Fruit fly (Drosophila melanogaster): ENCODE measurements around the gene CG5455.
A peak's percentile ranks its signal among the peaks of the same experiment; 100 is the strongest.

Gene CG5455

DNA sequence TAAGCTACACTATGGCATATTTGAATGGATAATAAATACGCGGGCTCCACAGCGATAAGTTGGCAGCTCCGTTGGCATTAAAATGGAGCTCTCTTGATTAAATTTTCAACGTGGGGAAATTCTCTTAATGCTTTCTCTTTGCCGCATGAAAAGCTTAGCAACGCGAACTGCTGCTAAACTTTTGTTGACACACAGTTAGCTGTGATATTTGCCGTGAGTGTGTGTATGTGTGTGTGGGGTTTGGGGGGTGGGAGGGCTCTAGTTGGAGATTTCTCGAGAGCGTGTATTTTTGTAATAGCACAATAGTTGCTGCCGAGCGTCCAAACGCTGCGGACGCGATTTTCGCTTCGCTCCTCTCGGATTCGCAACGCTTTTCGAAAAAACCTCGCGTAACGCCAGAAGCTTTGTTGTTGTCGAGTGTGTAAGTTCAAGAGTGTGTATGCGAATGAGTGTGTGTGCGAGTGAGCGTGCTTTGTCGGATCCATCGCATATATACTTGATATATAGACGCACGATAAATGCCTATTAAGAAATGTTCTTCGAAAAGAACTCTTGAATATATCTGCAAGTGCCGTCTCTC lies at the start of gene CG5455 (continued):
- TF ChIP-seq CG4424 (GFP tag; optimal IDR thresholded peaks at IDR 0.05) (no peak), ftz-f1 (GFP tag; optimal IDR thresholded peaks at IDR 0.05) (peak; percentile 81), CG12769 (tag; optimal IDR thresholded peaks at IDR 0.05) (peak; percentile 85), CG8388 (GFP tag; optimal IDR thresholded peaks at IDR 0.05) (no peak), CG1233 (GFP tag; optimal IDR thresholded peaks at IDR 0.05) (peak; percentile 50), CG2129 (GFP tag; IDR thresholded peaks at IDR 0.05; ENCODE audit: partially characterized antibody) (no peak), chif (GFP tag; optimal IDR thresholded peaks at IDR 0.05) (no peak), CG13894 (tag; optimal IDR thresholded peaks at IDR 0.05) (peak; percentile 89), grau (tag; optimal IDR thresholded peaks at IDR 0.05) (peak; percentile 43), lbe (GFP tag; optimal IDR thresholded peaks at IDR 0.05) (no peak), yki (optimal IDR thresholded peaks at IDR 0.05) (no peak), Drgx (GFP tag; IDR thresholded peaks at IDR 0.05) (peak; percentile 77), CG12236 (GFP tag; optimal IDR thresholded peaks at IDR 0.05) (no peak), sna (GFP tag; IDR thresholded peaks at IDR 0.05; ENCODE audit: partially characterized antibody) (no peak), CG8281 (tag; optimal IDR thresholded peaks at IDR 0.05) (no peak), HmgZ (tag; optimal IDR thresholded peaks at IDR 0.05) (peak; percentile 84), Oaz (GFP tag; IDR thresholded peaks at IDR 0.05) (no peak), NC2β (GFP tag; optimal IDR thresholded peaks at IDR 0.05) (no peak), CG15479 (GFP tag; optimal IDR thresholded peaks at IDR 0.05) (no peak), Xrp1 (GFP tag; IDR thresholded peaks at IDR 0.05) (no peak), CG11247 (GFP tag; IDR thresholded peaks at IDR 0.05) (no peak), peb (GFP tag; IDR thresholded peaks at IDR 0.05) (no peak; the same call in 1 of the 2 replicates), disco-r (GFP tag; optimal IDR thresholded peaks at IDR 0.05) (no peak), Dip2 (GFP tag; IDR thresholded peaks at IDR 0.05) (no peak), gcm2 (GFP tag; optimal IDR thresholded peaks at IDR 0.05) (no peak), CG15696 (tag; optimal IDR thresholded peaks at IDR 0.05) (no peak), CG12104 (GFP tag; optimal IDR thresholded peaks at IDR 0.05) (no peak), lilli (GFP tag; optimal IDR thresholded peaks at IDR 0.05) (peak; percentile 20), abd-A (tag; optimal IDR thresholded peaks at IDR 0.05) (peak; percentile 92), E2f1 (GFP tag; IDR thresholded peaks at IDR 0.05) (no peak), CG32767 (GFP tag; IDR thresholded peaks at IDR 0.05) (peak; percentile 47; the same call in 1 of the 2 replicates), wek (GFP tag; optimal IDR thresholded peaks at IDR 0.05) (peak; percentile 72), nom (GFP tag; optimal IDR thresholded peaks at IDR 0.05) (peak; percentile 72), CG33557 (GFP tag; optimal IDR thresholded peaks at IDR 0.05) (no peak)

DNA sequence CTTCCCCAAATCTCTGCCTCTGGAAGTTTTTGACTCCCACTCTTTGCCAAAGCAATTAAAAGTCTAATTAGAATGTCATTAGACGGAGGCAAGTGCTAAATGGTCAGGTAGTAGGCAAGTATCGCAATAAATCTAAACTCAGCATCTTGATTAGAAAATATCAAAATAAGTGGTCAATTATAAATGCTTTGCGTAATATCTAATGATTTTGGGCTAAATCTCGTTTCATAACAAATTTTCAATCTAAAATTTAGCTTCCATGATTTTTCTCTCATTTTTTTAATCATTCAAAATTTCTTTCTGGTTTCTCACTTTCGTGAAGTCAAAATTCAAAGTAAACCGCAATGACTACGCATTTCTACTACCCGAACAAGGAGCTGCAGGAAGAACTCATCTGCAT lies 47.5 kb upstream of the CG5455 start, which contains the start of gene Ald2:
Ald2 (plus strand) TSS at position 301 of the 400 bp plus-strand sequence.
- TF ChIP-seq Ada2b (GFP tag; IDR thresholded peaks at IDR 0.05) (no peak), CG34224 (GFP tag; IDR thresholded peaks at IDR 0.05; ENCODE audit: partially characterized antibody) (no peak), ac (GFP tag; optimal IDR thresholded peaks at IDR 0.05) (no peak), gfzf (GFP tag; optimal IDR thresholded peaks at IDR 0.05) (no peak), sd (tag; optimal IDR thresholded peaks at IDR 0.05) (no peak), CG8089 (GFP tag; optimal IDR thresholded peaks at IDR 0.05) (no peak), hkb (optimal IDR thresholded peaks at IDR 0.05) (no peak), hkb (GFP tag; IDR thresholded peaks at IDR 0.05) (no peak), gem (tag; optimal IDR thresholded peaks at IDR 0.05) (no peak), trh (GFP tag; optimal IDR thresholded peaks at IDR 0.05) (no peak), CG14860 (GFP tag; IDR thresholded peaks at IDR 0.05; ENCODE audit: partially characterized antibody) (no peak), slbo (GFP tag; IDR thresholded peaks at IDR 0.05) (no peak), pb (GFP tag; optimal IDR thresholded peaks at IDR 0.05) (no peak), CG16779 (GFP tag; IDR thresholded peaks at IDR 0.05) (no peak), Jarid2 (GFP tag; optimal IDR thresholded peaks at IDR 0.05) (no peak), B-H2 (GFP tag; optimal IDR thresholded peaks at IDR 0.05) (no peak)
